Worm (Caenorhabditis elegans) whole organism, L1 larva: ENCODE data around the gene str-109.

Source experiments
- C04F5.9 ChIP-seq: sonication (generic microtip); optimal IDR thresholded peaks from 2 replicates; lab custom pipeline; 2016; ENCODE audit warnings: missing genetic modification characterization, missing compliant biosample characterization
- aha-1 ChIP-seq: fragments of 150-350 bp; optimal IDR thresholded peaks from 2 replicates; lab custom pipeline; 2014; ENCODE audit warnings: missing biosample characterization, missing genetic modification characterization
- alr-1 ChIP-seq: fragments of 200-800 bp; sonication (Bioruptor generic); optimal IDR thresholded peaks from 2 replicates; lab custom pipeline; 2018; ENCODE audit warnings: borderline replicate concordance, mild to moderate bottlenecking, missing genetic modification characterization, missing compliant biosample characterization
- ama-1 ChIP-seq: fragments of 150-350 bp; optimal IDR thresholded peaks from 2 replicates; lab custom pipeline; 2014
- blmp-1 ChIP-seq: fragments of 150-350 bp; optimal IDR thresholded peaks from 2 replicates; lab custom pipeline; 2014; ENCODE audit warnings: missing biosample characterization, missing genetic modification characterization
- ceh-63 ChIP-seq: fragments of 200-800 bp; sonication (Bioruptor generic); optimal IDR thresholded peaks from 2 replicates; lab custom pipeline; 2018; ENCODE audit warnings: mild to moderate bottlenecking, missing genetic modification characterization, missing compliant biosample characterization
- ceh-8 ChIP-seq: fragments of 200-800 bp; sonication (Bioruptor generic); optimal IDR thresholded peaks from 2 replicates; lab custom pipeline; 2018; ENCODE audit warnings: mild to moderate bottlenecking, missing genetic modification characterization, moderate library complexity, missing compliant biosample characterization
- ceh-82 ChIP-seq, 3 experiments: fragments of 150-350 bp in 1 of 3; sonication (generic microtip) in 2 of 3; optimal IDR thresholded peaks; 2 replicates each; lab custom pipeline; 2014 to 2017; ENCODE audit warnings: missing biosample characterization in 3 of 3, missing genetic modification characterization in 3 of 3
- ces-1 ChIP-seq: fragments of 150-350 bp; optimal IDR thresholded peaks from 2 replicates; lab custom pipeline; 2014; ENCODE audit warnings: missing biosample characterization, missing genetic modification reagents, missing genetic modification characterization
- dpl-1 ChIP-seq, 3 experiments: fragments of 150-350 bp in 2 of 3; sonication (generic microtip) in 1 of 3; optimal IDR thresholded peaks; 2 replicates each; lab custom pipeline; 2014 to 2017; ENCODE audit warnings: missing biosample characterization in 3 of 3, missing genetic modification characterization in 3 of 3, missing genetic modification reagents in 3 of 3
- efl-1 ChIP-seq, 4 experiments: fragments of 150-350 bp; optimal IDR thresholded peaks in 3 of 4; peaks in 1 of 4; 1 replicate in 1 of 4; 2 replicates in 3 of 4; lab custom pipeline; 2014; ENCODE audit warnings: missing biosample characterization in 2 of 4, missing genetic modification characterization in 2 of 4, missing genetic modification reagents in 2 of 4
- efl-3 ChIP-seq: fragments of 200-800 bp; sonication (Bioruptor generic); optimal IDR thresholded peaks from 2 replicates; lab custom pipeline; 2018; ENCODE audit warnings: mild to moderate bottlenecking, missing genetic modification characterization, missing compliant biosample characterization
- egl-13 ChIP-seq: sonication (generic microtip); optimal IDR thresholded peaks from 2 replicates; lab custom pipeline; 2016; ENCODE audit warnings: missing genotype, missing genetic modification reagents, missing genetic modification characterization, missing compliant biosample characterization
- elt-2 ChIP-seq: sonication (generic microtip); optimal IDR thresholded peaks from 2 replicates; lab custom pipeline; 2016; ENCODE audit warnings: missing genetic modification characterization, mild to moderate bottlenecking, inconsistent platforms, missing compliant biosample characterization, missing genetic modification reagents
- fkh-10 ChIP-seq: sonication (generic microtip); optimal IDR thresholded peaks from 2 replicates; lab custom pipeline; 2017; ENCODE audit warnings: missing biosample characterization, missing genetic modification reagents, missing genetic modification characterization
- fkh-8 ChIP-seq: sonication (generic microtip); optimal IDR thresholded peaks from 2 replicates; lab custom pipeline; 2016; ENCODE audit warnings: mild to moderate bottlenecking, missing genetic modification characterization, missing compliant biosample characterization
- grh-1 ChIP-seq: fragments of 200-800 bp; sonication (Bioruptor generic); IDR thresholded peaks from 2 replicates; pipeline ENCODE4 v1.3.6; 2022; ENCODE audit warnings: missing genetic modification reagents, missing genetic modification characterization, missing compliant biosample characterization
- lin-13 ChIP-seq: fragments of 150-350 bp; optimal IDR thresholded peaks from 2 replicates; lab custom pipeline; 2014; ENCODE audit warnings: missing biosample characterization, missing genetic modification reagents, missing genetic modification characterization
- lin-39 ChIP-seq: fragments of 150-350 bp; optimal IDR thresholded peaks from 2 replicates; lab custom pipeline; 2014; ENCODE audit warnings: missing biosample characterization, missing genetic modification reagents, missing genetic modification characterization
- lsy-2 ChIP-seq, 2 experiments: fragments of 150-350 bp; optimal IDR thresholded peaks; 2 replicates each; lab custom pipeline; 2014; ENCODE audit warnings: missing biosample characterization in 2 of 2, missing genetic modification characterization in 2 of 2
- nhr-11 ChIP-seq: fragments of 150-350 bp; optimal IDR thresholded peaks from 2 replicates; lab custom pipeline; 2014; ENCODE audit warnings: missing biosample characterization, missing genetic modification characterization
- nhr-19 ChIP-seq: fragments of 200-800 bp; sonication (Bioruptor generic); conservative IDR thresholded peaks from 2 replicates; pipeline ENCODE4 v1.3.6; 2022; ENCODE audit warnings: missing genetic modification characterization, missing compliant biosample characterization
- nhr-237 ChIP-seq: fragments of 150-350 bp; optimal IDR thresholded peaks from 2 replicates; lab custom pipeline; 2014; ENCODE audit warnings: missing biosample characterization, missing genetic modification characterization
- nhr-71 ChIP-seq: sonication (generic microtip); optimal IDR thresholded peaks from 2 replicates; lab custom pipeline; 2016; ENCODE audit warnings: mild to moderate bottlenecking, missing genetic modification characterization, moderate library complexity, missing compliant biosample characterization
- nhr-84 ChIP-seq: sonication (generic microtip); optimal IDR thresholded peaks from 2 replicates; lab custom pipeline; 2017; ENCODE audit warnings: missing biosample characterization, missing genetic modification characterization
- nhr-85 ChIP-seq: sonication (generic microtip); peaks from one replicate; lab custom pipeline; 2016; ENCODE audit warnings: missing genetic modification characterization, inconsistent platforms, missing compliant biosample characterization
- pax-3 ChIP-seq: fragments of 200-800 bp; sonication (Bioruptor generic); optimal IDR thresholded peaks from 2 replicates; lab custom pipeline; 2018; ENCODE audit warnings: mild to moderate bottlenecking, missing genetic modification characterization, moderate library complexity, missing compliant biosample characterization
- pqm-1 ChIP-seq: sonication (generic microtip); optimal IDR thresholded peaks from 3 replicates; lab custom pipeline; 2017; ENCODE audit warnings: missing biosample characterization, missing genetic modification characterization
- rnt-1 ChIP-seq: sonication (generic microtip); optimal IDR thresholded peaks from 2 replicates; lab custom pipeline; 2016; ENCODE audit warnings: mild to moderate bottlenecking, missing genetic modification characterization, moderate library complexity, missing compliant biosample characterization
- snu-23 ChIP-seq: sonication (generic microtip); optimal IDR thresholded peaks from 2 replicates; lab custom pipeline; 2016; ENCODE audit warnings: missing genetic modification characterization, missing compliant biosample characterization
- sox-4 ChIP-seq: sonication (generic microtip); optimal IDR thresholded peaks from 2 replicates; lab custom pipeline; 2016; ENCODE audit warnings: missing genetic modification characterization, missing compliant biosample characterization
- sptf-1 ChIP-seq: fragments of 150-350 bp; optimal IDR thresholded peaks from 2 replicates; lab custom pipeline; 2014; ENCODE audit warnings: missing biosample characterization, missing genetic modification characterization
- swsn-7 ChIP-seq: sonication (generic microtip); optimal IDR thresholded peaks from 2 replicates; lab custom pipeline; 2016; ENCODE audit warnings: missing genetic modification characterization, missing compliant biosample characterization
- tlp-1 ChIP-seq: fragments of 150-350 bp; optimal IDR thresholded peaks from 2 replicates; lab custom pipeline; 2014; ENCODE audit warnings: missing biosample characterization, missing genetic modification characterization
- unc-130 ChIP-seq: fragments of 150-350 bp; optimal IDR thresholded peaks from 2 replicates; lab custom pipeline; 2017; ENCODE audit warnings: missing biosample characterization, missing genetic modification characterization, inconsistent platforms
- unc-30 ChIP-seq: sonication (generic microtip); optimal IDR thresholded peaks from 2 replicates; lab custom pipeline; 2017; ENCODE audit warnings: missing biosample characterization, missing genetic modification characterization
- unc-86 ChIP-seq: sonication (generic microtip); optimal IDR thresholded peaks from 2 replicates; lab custom pipeline; 2016; ENCODE audit warnings: missing genetic modification characterization, missing compliant biosample characterization
- ztf-11 ChIP-seq, 2 experiments: sonication (generic microtip); optimal IDR thresholded peaks; 2 replicates each; lab custom pipeline; 2016 to 2017; ENCODE audit warnings: missing genetic modification characterization in 2 of 2, missing biosample characterization in 1 of 2, missing compliant biosample characterization in 1 of 2

The str-109 gene

ce11 chrV:16141071-16141470 is 21.0 kb downstream of the str-109 start, which contains the start of gene clc-32:
Gene clc-32, minus strand, starts transcription at chrV:16141171.
- TF ChIP-seq C04F5.9 (tag; lab: Kevin White, UChicago): no peak
- TF ChIP-seq alr-1 (tag; lab: Kevin White, UChicago): no peak
- no peak for TF ChIP-seq tlp-1 (tag; lab: Kevin White, UChicago)
- TF ChIP-seq unc-86 (tag; lab: Kevin White, UChicago): no peak
- TF ChIP-seq lin-39: no peak
- TF ChIP-seq nhr-19 (GFP tag; lab: Robert Waterston, UW): no peak
- TF ChIP-seq efl-1 (optimal IDR thresholded peaks at IDR 0.05; lab: Kevin White, UChicago): no peak
- no peak for TF ChIP-seq efl-1 (GFP tag; optimal IDR thresholded peaks at IDR 0.05 in 1 of 2; lab: Kevin White, UChicago)
- TF ChIP-seq ces-1 (GFP tag; lab: Kevin White, UChicago): no peak
- TF ChIP-seq nhr-237: no peak
- TF ChIP-seq nhr-85 (tag; lab: Kevin White, UChicago): no peak
- no peak for TF ChIP-seq pax-3
- no peak for TF ChIP-seq egl-13
- TF ChIP-seq unc-30: no peak
- TF ChIP-seq unc-130 (tag; lab: Kevin White, UChicago): no peak
- no peak for TF ChIP-seq snu-23 (GFP tag; lab: Kevin White, UChicago)
- TF ChIP-seq aha-1 (tag; lab: Kevin White, UChicago): no peak
- TF ChIP-seq nhr-11 (tag; lab: Kevin White, UChicago): no peak

- TF ChIP-seq elt-2 (tag; lab: Kevin White, UChicago): peak; percentile 10
- no peak for TF ChIP-seq pqm-1 (tag; lab: Kevin White, UChicago)
- no peak for TF ChIP-seq efl-1 (optimal IDR thresholded peaks at IDR 0.05; lab: Kevin White, UChicago)
- peak in 1 of 2 experiments; percentile 65 for TF ChIP-seq efl-1 (GFP tag; optimal IDR thresholded peaks at IDR 0.05 in 1 of 2; lab: Kevin White, UChicago)
These were observed 22.5 kb downstream of the str-109 start, which contains the start of gene clc-11 for ce11 chrV:16139529-16139928. Gene clc-11, minus strand, starts transcription at chrV:16139629.

- TF ChIP-seq sptf-1 (tag; lab: Kevin White, UChicago) (no peak), ceh-82 (tag; optimal IDR thresholded peaks at IDR 0.05; lab: Kevin White, UChicago) (no peak), ama-1 (lab: Kevin White, UChicago) (no peak), pax-3 (no peak), rnt-1 (tag; lab: Kevin White, UChicago) (no peak), efl-3 (GFP tag; lab: Kevin White, UChicago) (no peak), nhr-71 (tag; lab: Kevin White, UChicago) (no peak), ceh-63 (GFP tag; lab: Kevin White, UChicago) (no peak), lsy-2 (tag; optimal IDR thresholded peaks at IDR 0.05; lab: Kevin White, UChicago) (no peak), swsn-7 (tag; lab: Kevin White, UChicago) (no peak), nhr-237 (no peak), pqm-1 (tag; lab: Kevin White, UChicago) (no peak), ceh-8 (GFP tag; lab: Kevin White, UChicago) (no peak), grh-1 (GFP tag; lab: Robert Waterston, UW) (no peak), nhr-84 (no peak), fkh-10 (GFP tag; lab: Kevin White, UChicago) (no peak), sox-4 (tag; lab: Kevin White, UChicago) (no peak), fkh-8 (tag; lab: Kevin White, UChicago) (no peak), lin-13 (GFP tag; lab: Kevin White, UChicago) (no peak), dpl-1 (GFP tag; optimal IDR thresholded peaks at IDR 0.05; lab: Kevin White, UChicago) (no peak)
These were observed 25.0 kb downstream of the str-109 start, which contains the start of gene F44G3.7 for ce11 chrV:16137043-16137442. Gene F44G3.7, minus strand, starts transcription at chrV:16137143.

- no peak for TF ChIP-seq blmp-1 (tag; lab: Kevin White, UChicago)
- no peak for TF ChIP-seq fkh-8 (tag; lab: Kevin White, UChicago)
- TF ChIP-seq ztf-11 (tag; optimal IDR thresholded peaks at IDR 0.05; lab: Kevin White, UChicago): no peak
- no peak for TF ChIP-seq lin-39
These were observed 29.3 kb downstream of the str-109 start, which contains the start of gene fbxa-144 for ce11 chrV:16132705-16133104. Gene fbxa-144, minus strand, starts transcription at chrV:16132805.
